Worm (Caenorhabditis elegans): ENCODE measurements around the gene hpr-17.
A peak's percentile ranks its signal among the peaks of the same experiment; 100 is the strongest.

Gene hpr-17

DNA sequence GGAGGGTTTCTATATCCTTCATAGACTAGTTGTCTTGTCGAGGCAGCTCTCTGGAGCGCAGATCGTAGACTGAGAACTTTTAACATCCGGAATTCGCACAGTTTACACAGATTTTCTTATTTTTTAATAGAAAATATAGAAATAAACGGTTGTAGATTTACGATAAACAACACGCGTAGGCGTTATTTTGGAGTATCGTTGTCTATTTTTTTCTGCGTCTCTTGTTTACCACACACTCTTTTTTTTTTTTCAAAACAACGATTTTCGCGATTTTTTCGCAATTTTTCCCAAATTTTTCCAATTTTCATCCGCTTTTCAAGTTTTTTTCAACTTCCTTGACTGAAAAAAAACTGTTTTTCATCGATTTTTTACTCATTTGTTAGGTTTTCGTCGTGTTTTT, 30.3 kb upstream of the hpr-17 start, which contains the start of gene mecr-1 (continued):
- TF ChIP-seq lin-39 (tag; optimal IDR thresholded peaks at IDR 0.05) (no peak), grh-1 (GFP tag; IDR thresholded peaks at IDR 0.05) (no peak), lin-13 (GFP tag; optimal IDR thresholded peaks at IDR 0.05) (peak; percentile 17), nhr-71 (tag; optimal IDR thresholded peaks at IDR 0.05) (peak; percentile 64), mdl-1 (tag; optimal IDR thresholded peaks at IDR 0.05) (no peak), nhr-11 (tag; optimal IDR thresholded peaks at IDR 0.05) (no peak), C16A3.4 (tag; optimal IDR thresholded peaks at IDR 0.05) (no peak), unc-62 (GFP tag; optimal IDR thresholded peaks at IDR 0.05) (no peak), sptf-1 (tag; optimal IDR thresholded peaks at IDR 0.05) (no peak), nhr-19 (GFP tag; conservative IDR thresholded peaks at IDR 0.05) (no peak), nhr-47 (tag; optimal IDR thresholded peaks at IDR 0.05) (peak; percentile 54), ama-1 (optimal IDR thresholded peaks at IDR 0.05) (no peak), nhr-90 (tag; optimal IDR thresholded peaks at IDR 0.05; ENCODE audit: poor library complexity) (peak; percentile 5), zip-4 (GFP tag; optimal IDR thresholded peaks at IDR 0.05) (no peak), zag-1 (tag; optimal IDR thresholded peaks at IDR 0.05) (no peak), ztf-4 (tag; optimal IDR thresholded peaks at IDR 0.05) (no peak), alr-1 (tag; optimal IDR thresholded peaks at IDR 0.05; ENCODE audit: borderline replicate concordance) (no peak), sup-37 (GFP tag; optimal IDR thresholded peaks at IDR 0.05) (no peak), irx-1 (tag; optimal IDR thresholded peaks at IDR 0.05) (peak; percentile 18), lin-15B (tag; optimal IDR thresholded peaks at IDR 0.05) (peak; percentile 1), lir-3 (tag; optimal IDR thresholded peaks at IDR 0.05; ENCODE audit: poor library complexity) (no peak), nhr-76 (tag; optimal IDR thresholded peaks at IDR 0.05) (no peak), nhr-84 (tag; optimal IDR thresholded peaks at IDR 0.05) (no peak), fos-1 (tag; optimal IDR thresholded peaks at IDR 0.05) (no peak), unc-86 (tag; optimal IDR thresholded peaks at IDR 0.05) (no peak), efl-3 (GFP tag; optimal IDR thresholded peaks at IDR 0.05) (no peak), skn-1 (tag; optimal IDR thresholded peaks at IDR 0.05) (peak; percentile 32), aha-1 (tag; optimal IDR thresholded peaks at IDR 0.05) (no peak), egl-27 (tag; optimal IDR thresholded peaks at IDR 0.05) (no peak), snpc-4 (tag; optimal IDR thresholded peaks at IDR 0.05) (no peak), sox-4 (tag; optimal IDR thresholded peaks at IDR 0.05) (no peak), mef-2 (tag; optimal IDR thresholded peaks at IDR 0.05) (no peak), nhr-20 (tag; optimal IDR thresholded peaks at IDR 0.05) (no peak), blmp-1 (tag; optimal IDR thresholded peaks at IDR 0.05) (no peak), unc-30 (tag; optimal IDR thresholded peaks at IDR 0.05) (no peak), aly-2 (tag; optimal IDR thresholded peaks at IDR 0.05) (no peak), pax-3 (tag; optimal IDR thresholded peaks at IDR 0.05) (no peak), efl-1 (optimal IDR thresholded peaks at IDR 0.05) (peak; percentile 61 to 69), efl-1 (GFP tag; optimal IDR thresholded peaks at IDR 0.05 in 1 of 2) (peak; percentile 67 to 96), Y116A8C.19 (tag; optimal IDR thresholded peaks at IDR 0.05; ENCODE audit: borderline replicate concordance) (no peak), dpl-1 (GFP tag; optimal IDR thresholded peaks at IDR 0.05) (peak; percentile 43 to 65 (median 64)), mep-1 (tag; optimal IDR thresholded peaks at IDR 0.05) (no peak), pqm-1 (tag; optimal IDR thresholded peaks at IDR 0.05) (no peak), lsy-2 (tag; optimal IDR thresholded peaks at IDR 0.05) (peak; percentile 48 to 73), isw-1 (GFP tag; IDR thresholded peaks at IDR 0.05) (0 out of 2 replicates have a peak, but pooled peaks have one; percentile 18), swsn-7 (tag; optimal IDR thresholded peaks at IDR 0.05) (peak; percentile 4), rnt-1 (tag; optimal IDR thresholded peaks at IDR 0.05) (peak; percentile 33), fkh-10 (GFP tag; optimal IDR thresholded peaks at IDR 0.05) (no peak), egl-13 (tag; optimal IDR thresholded peaks at IDR 0.05) (no peak), nhr-12 (tag; optimal IDR thresholded peaks at IDR 0.05) (no peak), nhr-85 (tag) (peak; percentile 76), pag-3 (tag; optimal IDR thresholded peaks at IDR 0.05; ENCODE audit: borderline replicate concordance, insufficient read depth) (no peak), nhr-237 (tag; optimal IDR thresholded peaks at IDR 0.05) (no peak), xbp-1 (tag; optimal IDR thresholded peaks at IDR 0.05) (no peak), jun-1 (tag; optimal IDR thresholded peaks at IDR 0.05) (no peak)
